ENCODE assay signal across 5 worm cellular contexts in genomic region chrX:10597554-10598191, ce11.
A peak's percentile ranks its signal among the peaks of the same experiment; 100 is the strongest.
TF ChIP-seq lines count a peak whose summit lies in the region.

No protein-coding gene starts in this region.

TF ChIP-seq in whole organism, L1 larva, 84 proteins besides CTCF, POLR2A, EP300 and RAD21 (continues in another document):
- TF ChIP-seq nhr-77 (tag; optimal IDR thresholded peaks at IDR 0.05; lab: Kevin White, UChicago) = no peak
- TF ChIP-seq swsn-7 (tag; optimal IDR thresholded peaks at IDR 0.05; lab: Kevin White, UChicago) = peak; percentile 42
- TF ChIP-seq unc-98 (GFP tag; IDR thresholded peaks at IDR 0.05; lab: Robert Waterston, UW) = no peak
- no peak for TF ChIP-seq pag-3 (tag; optimal IDR thresholded peaks at IDR 0.05; lab: Kevin White, UChicago; ENCODE audit: borderline replicate concordance, insufficient read depth)
- peak; percentile 15 for TF ChIP-seq mep-1 (tag; optimal IDR thresholded peaks at IDR 0.05; lab: Kevin White, UChicago)
- TF ChIP-seq ztf-11 (tag; optimal IDR thresholded peaks at IDR 0.05; lab: Kevin White, UChicago) = peak in 1 of 2 experiments; percentile 63
- peak; percentile 48 for TF ChIP-seq tbx-2 (tag; optimal IDR thresholded peaks at IDR 0.05; lab: Kevin White, UChicago)
- TF ChIP-seq snu-23 (GFP tag; optimal IDR thresholded peaks at IDR 0.05; lab: Kevin White, UChicago) = peak; percentile 39
- TF ChIP-seq dsc-1 (tag; optimal IDR thresholded peaks at IDR 0.05; lab: Kevin White, UChicago) = peak; percentile 72
- TF ChIP-seq nhr-71 (tag; optimal IDR thresholded peaks at IDR 0.05; lab: Kevin White, UChicago) = peak; percentile 55
- 0 out of 2 replicates have a peak, but pooled peaks have one; percentile 23 for TF ChIP-seq mab-9 (GFP tag; IDR thresholded peaks at IDR 0.05; lab: Robert Waterston, UW)
- TF ChIP-seq efl-1 (optimal IDR thresholded peaks at IDR 0.05; lab: Kevin White, UChicago) = peak; percentile 15 to 36
- no peak for TF ChIP-seq efl-1 (GFP tag; optimal IDR thresholded peaks at IDR 0.05 in 1 of 2; lab: Kevin White, UChicago)
- TF ChIP-seq nhr-20 (tag; optimal IDR thresholded peaks at IDR 0.05; lab: Kevin White, UChicago) = peak; percentile 30
- TF ChIP-seq sup-37 (GFP tag; optimal IDR thresholded peaks at IDR 0.05; lab: Kevin White, UChicago) = no peak
- TF ChIP-seq unc-86 (tag; optimal IDR thresholded peaks at IDR 0.05; lab: Kevin White, UChicago) = peak; percentile 12
- TF ChIP-seq nhr-47 (tag; optimal IDR thresholded peaks at IDR 0.05; lab: Kevin White, UChicago) = peak; percentile 26
- peak; percentile 14 for TF ChIP-seq ceh-8 (GFP tag; optimal IDR thresholded peaks at IDR 0.05; lab: Kevin White, UChicago)

TF ChIP-seq in whole organism, L3 larva, 47 proteins besides CTCF, POLR2A, EP300 and RAD21:
- peak; percentile 33 for TF ChIP-seq ama-1 (optimal IDR thresholded peaks at IDR 0.05; lab: Kevin White, UChicago)
- no peak for TF ChIP-seq nhr-28 (tag; optimal IDR thresholded peaks at IDR 0.05; lab: Kevin White, UChicago)
- TF ChIP-seq ceh-28 (tag; optimal IDR thresholded peaks at IDR 0.05; lab: Kevin White, UChicago) = peak; percentile 35
- TF ChIP-seq pha-4 (tag; optimal IDR thresholded peaks at IDR 0.05; lab: Kevin White, UChicago) = peak; percentile 34
- TF ChIP-seq lsy-12 (tag; optimal IDR thresholded peaks at IDR 0.05; lab: Kevin White, UChicago) = peak; percentile 22
- TF ChIP-seq hmg-11 (tag; optimal IDR thresholded peaks at IDR 0.05; lab: Kevin White, UChicago) = peak; percentile 55
- TF ChIP-seq pqm-1 (tag; optimal IDR thresholded peaks at IDR 0.05; lab: Kevin White, UChicago) = peak; percentile 15
- TF ChIP-seq lin-15B (tag; optimal IDR thresholded peaks at IDR 0.05; lab: Kevin White, UChicago) = no peak
- peak; percentile 78 for TF ChIP-seq lin-39 (tag; optimal IDR thresholded peaks at IDR 0.05; lab: Kevin White, UChicago)
- no peak for TF ChIP-seq fkh-2 (tag; optimal IDR thresholded peaks at IDR 0.05; lab: Kevin White, UChicago)
- TF ChIP-seq nhr-25 (tag; optimal IDR thresholded peaks at IDR 0.05; lab: Kevin White, UChicago) = peak; percentile 11
- TF ChIP-seq mml-1 (tag; optimal IDR thresholded peaks at IDR 0.05; lab: Kevin White, UChicago) = no peak
- TF ChIP-seq sea-2 (GFP tag; optimal IDR thresholded peaks at IDR 0.05; lab: Kevin White, UChicago) = no peak
- peak; percentile 66 for TF ChIP-seq elt-2 (tag; optimal IDR thresholded peaks at IDR 0.05; lab: Kevin White, UChicago)
- TF ChIP-seq nfya-1 (tag; optimal IDR thresholded peaks at IDR 0.05; lab: Kevin White, UChicago; ENCODE audit: insufficient read depth) = peak; percentile 93
- TF ChIP-seq nhr-76 (tag; optimal IDR thresholded peaks at IDR 0.05; lab: Kevin White, UChicago) = no peak
- TF ChIP-seq fos-1 (tag; optimal IDR thresholded peaks at IDR 0.05; lab: Kevin White, UChicago) = no peak
- TF ChIP-seq zag-1 (tag; optimal IDR thresholded peaks at IDR 0.05; lab: Kevin White, UChicago) = no peak

TF ChIP-seq in whole organism, early embryonic, 17 proteins besides CTCF, POLR2A, EP300 and RAD21:
- no peak for TF ChIP-seq hnd-1 (tag; optimal IDR thresholded peaks at IDR 0.05; lab: Kevin White, UChicago)
- peak; percentile 33 for TF ChIP-seq B0310.2 (tag; optimal IDR thresholded peaks at IDR 0.05; lab: Kevin White, UChicago)
- TF ChIP-seq hmbx-1 (tag; optimal IDR thresholded peaks at IDR 0.05; lab: Kevin White, UChicago) = no peak
- TF ChIP-seq sea-1 (GFP tag; conservative IDR thresholded peaks at IDR 0.05; lab: Robert Waterston, UW) = no peak
- TF ChIP-seq aly-1 (tag; optimal IDR thresholded peaks at IDR 0.05; lab: Kevin White, UChicago) = no peak
- no peak for TF ChIP-seq scrt-1 (GFP tag; IDR thresholded peaks at IDR 0.05; lab: Robert Waterston, UW)
- TF ChIP-seq tra-4 (tag; optimal IDR thresholded peaks at IDR 0.05; lab: Kevin White, UChicago) = no peak
- no peak for TF ChIP-seq flt-1 (GFP tag; IDR thresholded peaks at IDR 0.05; lab: Robert Waterston, UW)
- TF ChIP-seq ama-1 (optimal IDR thresholded peaks at IDR 0.05; lab: Kevin White, UChicago) = no peak
- no peak for TF ChIP-seq pes-1 (GFP tag; IDR thresholded peaks at IDR 0.05; lab: Robert Waterston, UW)
- TF ChIP-seq ceh-36 (tag; optimal IDR thresholded peaks at IDR 0.05; lab: Kevin White, UChicago) = no peak
- no peak for TF ChIP-seq ceh-13 (GFP tag; optimal IDR thresholded peaks at IDR 0.05; lab: Kevin White, UChicago)
- TF ChIP-seq hmg-4 (GFP tag; optimal IDR thresholded peaks at IDR 0.05; lab: Kevin White, UChicago) = peak; percentile 67
- TF ChIP-seq tbx-11 (GFP tag; IDR thresholded peaks at IDR 0.05; lab: Robert Waterston, UW) = no peak
- peak; percentile 45 for TF ChIP-seq F13C5.2 (tag; optimal IDR thresholded peaks at IDR 0.05; lab: Kevin White, UChicago)
- no peak for TF ChIP-seq tbx-37 (GFP tag; conservative IDR thresholded peaks at IDR 0.05; lab: Robert Waterston, UW)
- TF ChIP-seq ets-7 (tag; optimal IDR thresholded peaks at IDR 0.05; lab: Kevin White, UChicago) = no peak

TF ChIP-seq in whole organism, midembryonic, 9 proteins besides CTCF, POLR2A, EP300 and RAD21:
- no peak for TF ChIP-seq ztf-29 (GFP tag; IDR thresholded peaks at IDR 0.05; lab: Robert Waterston, UW)
- TF ChIP-seq T22C8.4 (GFP tag; IDR thresholded peaks at IDR 0.05; lab: Robert Waterston, UW) = peak; percentile 19; the same call in 1 of the 2 replicates
- TF ChIP-seq flt-1 (GFP tag; IDR thresholded peaks at IDR 0.05; lab: Robert Waterston, UW) = peak; percentile 51; the same call in 1 of the 2 replicates
TF ChIP-seq in whole organism, midembryonic: peak in this region for 2.

TF ChIP-seq in whole organism, young adult, 124 proteins besides CTCF, POLR2A, EP300 and RAD21:
- TF ChIP-seq hmg-20 (GFP tag; IDR thresholded peaks at IDR 0.05; lab: Robert Waterston, UW) = no peak
- TF ChIP-seq Y56A3A.18 (GFP tag; IDR thresholded peaks at IDR 0.05; lab: Robert Waterston, UW) = no peak
- TF ChIP-seq ets-4 (GFP tag; optimal IDR thresholded peaks at IDR 0.05; lab: Kevin White, UChicago) = no peak
- peak; percentile 72; the same call in 1 of the 2 replicates for TF ChIP-seq hmg-1.2 (GFP tag; IDR thresholded peaks at IDR 0.05; lab: Robert Waterston, UW)
- TF ChIP-seq nhr-80 (tag; optimal IDR thresholded peaks at IDR 0.05; lab: Kevin White, UChicago) = peak; percentile 31
- TF ChIP-seq nfyb-1 (GFP tag; IDR thresholded peaks at IDR 0.05; lab: Robert Waterston, UW) = no peak
TF ChIP-seq in whole organism, young adult: peak in this region for 2.
